Fruit fly (Drosophila melanogaster) whole organism, embryonic: ENCODE measurements around the gene CG13306.
A peak's percentile ranks its signal among the peaks of the same experiment; 100 is the strongest.

Experiments
- Antp ChIP-seq: fragments of 200-800 bp; sonication (Bioruptor generic); optimal IDR thresholded peaks from 3 replicates; lab custom pipeline; 2016; ENCODE audit warnings: missing biosample characterization, missing genetic modification characterization
- CG1647 ChIP-seq: fragments of 200-800 bp; sonication (Bioruptor generic); optimal IDR thresholded peaks from 3 replicates; lab custom pipeline; 2016; ENCODE audit warnings: missing biosample characterization, missing genetic modification characterization
- CG18599 ChIP-seq: fragments of 200-800 bp; sonication (Bioruptor generic); optimal IDR thresholded peaks from 3 replicates; lab custom pipeline; 2017; ENCODE audit warnings: missing biosample characterization, missing genetic modification characterization, mild to moderate bottlenecking, moderate library complexity, missing genetic modification reagents
- CG3847 ChIP-seq: fragments of 200-800 bp; sonication (Bioruptor generic); IDR thresholded peaks from 2 replicates; pipeline ENCODE4 v1.3.6; 2022; ENCODE audit warnings: missing biosample characterization, missing genetic modification characterization
- CG4282 ChIP-seq: fragments of 200-800 bp; sonication (Bioruptor generic); optimal IDR thresholded peaks from 2 replicates; lab custom pipeline; 2016; ENCODE audit warnings: missing biosample characterization, missing genetic modification characterization
- CG43689 ChIP-seq: fragments of 200-800 bp; sonication (Bioruptor generic); IDR thresholded peaks from 2 replicates; pipeline ENCODE4 v1.3.6; 2022; ENCODE audit warnings: missing biosample characterization, missing genetic modification characterization
- CG4730 ChIP-seq: fragments of 200-800 bp; sonication (Bioruptor generic); IDR thresholded peaks from 2 replicates; pipeline ENCODE4 v1.3.6; 2022; ENCODE audit warnings: missing biosample characterization, missing genetic modification characterization
- CG5245 ChIP-seq: fragments of 200-800 bp; sonication (Bioruptor generic); optimal IDR thresholded peaks from 3 replicates; lab custom pipeline; 2016; ENCODE audit warnings: missing biosample characterization, missing genetic modification characterization
- CG6175 ChIP-seq: fragments of 200-800 bp; sonication (Bioruptor generic); IDR thresholded peaks from 3 replicates; pipeline ENCODE4 v1.3.6; 2022; ENCODE audit warnings: missing biosample characterization, missing genetic modification characterization
- CG6689 ChIP-seq: fragments of 200-800 bp; sonication (Bioruptor generic); IDR thresholded peaks from 2 replicates; pipeline ENCODE4 v1.3.6; 2022; ENCODE audit warnings: missing biosample characterization, missing genetic modification characterization
- CG7372 ChIP-seq: fragments of 200-800 bp; sonication (Bioruptor generic); IDR thresholded peaks from 2 replicates; pipeline ENCODE4 v1.3.6; 2022; ENCODE audit warnings: missing biosample characterization, missing genetic modification characterization
- CG7556 ChIP-seq: fragments of 200-800 bp; sonication (Bioruptor generic); optimal IDR thresholded peaks from 2 replicates; lab custom pipeline; 2017; ENCODE audit warnings: missing biosample characterization, mild to moderate bottlenecking, missing genetic modification characterization
- CG7839 ChIP-seq: fragments of 200-800 bp; sonication (Bioruptor generic); optimal IDR thresholded peaks from 3 replicates; lab custom pipeline; 2018; ENCODE audit warnings: missing biosample characterization, mild to moderate bottlenecking, missing genetic modification characterization, moderate library complexity
- Drgx ChIP-seq: fragments of 200-800 bp; sonication (Bioruptor generic); IDR thresholded peaks from 2 replicates; pipeline ENCODE4 v1.3.6; 2022; ENCODE audit warnings: missing biosample characterization, missing genetic modification characterization
- Gug ChIP-seq: fragments of 200-800 bp; sonication (Bioruptor generic); IDR thresholded peaks from 4 replicates; pipeline ENCODE4 v1.3.6; 2022; ENCODE audit warnings: missing biosample characterization, missing genetic modification characterization
- Jarid2 ChIP-seq: fragments of 200-800 bp; sonication (Bioruptor generic); optimal IDR thresholded peaks from 3 replicates; lab custom pipeline; 2017; ENCODE audit warnings: mild to moderate bottlenecking, missing biosample characterization, missing genetic modification reagents, missing genetic modification characterization
- Kr ChIP-seq: fragments of 200-800 bp; sonication (Bioruptor generic); optimal IDR thresholded peaks from 2 replicates; lab custom pipeline; 2017; ENCODE audit warnings: missing biosample characterization, mild to moderate bottlenecking, missing genetic modification characterization
- Mad ChIP-seq: fragments of 200-800 bp; sonication (Bioruptor generic); optimal IDR thresholded peaks from 2 replicates; lab custom pipeline; 2016; ENCODE audit warnings: missing biosample characterization, missing genetic modification characterization
- Myb ChIP-seq: fragments of 200-800 bp; sonication (Bioruptor generic); optimal IDR thresholded peaks from 2 replicates; lab custom pipeline; 2016; ENCODE audit warnings: missing biosample characterization, missing genetic modification characterization
- Vsx1 ChIP-seq: fragments of 200-800 bp; sonication (Bioruptor generic); optimal IDR thresholded peaks from 2 replicates; lab custom pipeline; 2017; ENCODE audit warnings: missing biosample characterization, mild to moderate bottlenecking, missing genetic modification characterization, missing genetic modification reagents
- YL-1 ChIP-seq: fragments of 200-800 bp; sonication (Bioruptor generic); optimal IDR thresholded peaks from 3 replicates; lab custom pipeline; 2017; ENCODE audit warnings: missing biosample characterization, mild to moderate bottlenecking, missing genetic modification characterization
- ap ChIP-seq: fragments of 200-800 bp; sonication (Bioruptor generic); IDR thresholded peaks from 2 replicates; pipeline ENCODE4 v1.3.6; 2022; ENCODE audit warnings: missing biosample characterization, missing genetic modification characterization
- ase ChIP-seq: fragments of 200-800 bp; sonication (Bioruptor generic); IDR thresholded peaks from 3 replicates; pipeline ENCODE4 v1.3.6; 2022; ENCODE audit warnings: missing biosample characterization, missing genetic modification characterization
- chinmo ChIP-seq: fragments of 200-800 bp; sonication (Bioruptor generic); IDR thresholded peaks from 4 replicates; pipeline ENCODE4 v1.3.6; 2022; ENCODE audit warnings: missing biosample characterization, missing genetic modification characterization; ENCODE audit not compliant: partially characterized antibody
- ci ChIP-seq: fragments of 200-800 bp; sonication (Bioruptor generic); IDR thresholded peaks from 3 replicates; pipeline ENCODE4 v1.3.6; 2022; ENCODE audit warnings: missing biosample characterization, missing genetic modification characterization
- corto ChIP-seq: fragments of 200-800 bp; sonication (Bioruptor generic); optimal IDR thresholded peaks from 2 replicates; lab custom pipeline; 2016; ENCODE audit warnings: missing biosample characterization, mild to moderate bottlenecking, missing genetic modification characterization, moderate library complexity
- crc ChIP-seq: fragments of 200-800 bp; sonication (Bioruptor generic); optimal IDR thresholded peaks from 2 replicates; lab custom pipeline; 2016; ENCODE audit warnings: missing biosample characterization, missing genetic modification characterization
- croc ChIP-seq: fragments of 200-800 bp; sonication (Bioruptor generic); conservative IDR thresholded peaks from 3 replicates; pipeline ENCODE4 v1.3.6; 2022; ENCODE audit warnings: missing biosample characterization, missing genetic modification characterization
- dmrt99B ChIP-seq: fragments of 200-800 bp; sonication (Bioruptor generic); optimal IDR thresholded peaks from 2 replicates; lab custom pipeline; 2018; ENCODE audit warnings: missing biosample characterization, mild to moderate bottlenecking, missing genetic modification characterization, moderate library complexity
- en ChIP-seq: fragments of 200-800 bp; sonication (Bioruptor generic); optimal IDR thresholded peaks from 2 replicates; lab custom pipeline; 2016; ENCODE audit warnings: missing biosample characterization, missing genetic modification characterization
- esg ChIP-seq: fragments of 200-800 bp; sonication (Bioruptor generic); conservative IDR thresholded peaks from 2 replicates; pipeline ENCODE4 v1.3.6; 2022; ENCODE audit warnings: missing biosample characterization, missing genetic modification characterization
- exex ChIP-seq: fragments of 200-800 bp; sonication (Bioruptor generic); optimal IDR thresholded peaks from 4 replicates; lab custom pipeline; 2018; ENCODE audit warnings: missing biosample characterization, mild to moderate bottlenecking, missing genetic modification characterization, moderate library complexity
- ham ChIP-seq: fragments of 200-800 bp; sonication (Bioruptor generic); IDR thresholded peaks from 2 replicates; pipeline ENCODE4 v1.3.6; 2022; ENCODE audit warnings: missing biosample characterization, missing genetic modification characterization
- hkb ChIP-seq, 2 experiments: fragments of 200-800 bp in 1 of 2; fragments of >200 bp in 1 of 2; sonication (Bioruptor generic) in 1 of 2; IDR thresholded peaks in 1 of 2; optimal IDR thresholded peaks in 1 of 2; 2 replicates each; pipeline versions ENCODE4 v1.3.6 to Lab custom; 2017 to 2022; ENCODE audit warnings: missing biosample characterization in 1 of 2, missing genetic modification characterization in 1 of 2
- insv ChIP-seq, 2 experiments: fragments of 200-800 bp; sonication (Bioruptor generic); optimal IDR thresholded peaks; 3 replicates each; lab custom pipeline; 2016 to 2018; ENCODE audit warnings: missing biosample characterization in 2 of 2, missing genetic modification characterization in 2 of 2
- ken ChIP-seq: fragments of 200-800 bp; sonication (Bioruptor generic); IDR thresholded peaks from 3 replicates; pipeline ENCODE4 v1.3.6; 2022; ENCODE audit warnings: missing biosample characterization, missing genetic modification characterization
- lbe ChIP-seq: fragments of 200-800 bp; sonication (Bioruptor generic); optimal IDR thresholded peaks from 2 replicates; lab custom pipeline; 2016; ENCODE audit warnings: missing biosample characterization, mild to moderate bottlenecking, missing genetic modification characterization
- maf-S ChIP-seq: fragments of 200-800 bp; sonication (Bioruptor generic); optimal IDR thresholded peaks from 2 replicates; lab custom pipeline; 2016; ENCODE audit warnings: missing biosample characterization, missing genetic modification characterization
- nom ChIP-seq: fragments of 200-800 bp; sonication (Bioruptor generic); optimal IDR thresholded peaks from 2 replicates; lab custom pipeline; 2017; ENCODE audit warnings: missing biosample characterization, missing genetic modification characterization, mild to moderate bottlenecking, moderate library complexity, missing genetic modification reagents
- odd ChIP-seq: fragments of 200-800 bp; sonication (Bioruptor generic); optimal IDR thresholded peaks from 2 replicates; lab custom pipeline; 2017; ENCODE audit warnings: missing biosample characterization, mild to moderate bottlenecking, missing genetic modification characterization
- onecut ChIP-seq: fragments of 200-800 bp; sonication (Bioruptor generic); IDR thresholded peaks from 2 replicates; pipeline ENCODE4 v1.3.6; 2022; ENCODE audit warnings: missing biosample characterization, missing genetic modification characterization
- peb ChIP-seq: fragments of 200-800 bp; sonication (Bioruptor generic); IDR thresholded peaks from 2 replicates; pipeline ENCODE4 v1.3.6; 2022; ENCODE audit warnings: missing biosample characterization, missing genetic modification characterization
- pfk ChIP-seq: fragments of 200-800 bp; sonication (Bioruptor generic); optimal IDR thresholded peaks from 2 replicates; lab custom pipeline; 2018; ENCODE audit warnings: missing biosample characterization, mild to moderate bottlenecking, missing genetic modification characterization, moderate library complexity
- sqz ChIP-seq: fragments of 200-800 bp; sonication (Bioruptor generic); optimal IDR thresholded peaks from 3 replicates; lab custom pipeline; 2018; ENCODE audit warnings: missing biosample characterization, mild to moderate bottlenecking, missing genetic modification characterization
- usp ChIP-seq: fragments of >200 bp; optimal IDR thresholded peaks from 2 replicates; lab custom pipeline; 2017; ENCODE audit warnings: missing biosample characterization, missing genetic modification characterization
- zfh1 ChIP-seq: fragments of 200-800 bp; sonication (Bioruptor generic); IDR thresholded peaks from 3 replicates; pipeline ENCODE4 v1.3.6; 2022; ENCODE audit warnings: missing biosample characterization, missing genetic modification characterization

CG13306 gene

DNA sequence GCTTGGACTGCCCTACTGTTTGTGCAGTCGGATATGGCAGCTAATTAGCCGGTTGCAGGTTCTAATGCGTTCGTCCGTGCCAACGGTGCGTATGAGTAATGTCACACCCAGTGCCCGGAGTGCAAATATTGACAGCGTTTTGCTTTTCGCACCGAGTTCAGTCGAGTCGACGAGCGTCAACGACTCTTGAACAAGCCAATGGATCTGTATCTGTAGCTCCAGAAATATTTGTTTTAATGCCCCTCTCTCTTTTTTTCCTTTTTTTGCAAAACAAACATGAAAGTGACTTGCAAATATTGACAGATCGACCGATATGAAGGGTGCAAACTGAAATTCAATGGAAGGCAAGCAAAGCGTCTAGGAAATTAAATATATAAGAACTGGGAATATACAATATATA, 47.1 kb downstream of the CG13306 start:
- TF ChIP-seq chinmo (GFP tag; lab: Robert Waterston, UW) (0 out of 4 replicates have a peak, but pooled peaks have one; percentile 20), pfk (GFP tag; lab: Kevin White, UChicago) (no peak), CG18599 (no peak), Gug (GFP tag; lab: Robert Waterston, UW) (no peak), maf-S (GFP tag; lab: Kevin White, UChicago) (no peak), ken (GFP tag; lab: Robert Waterston, UW) (no peak), Drgx (GFP tag; lab: Robert Waterston, UW) (peak; percentile 21; the same call in 1 of the 2 replicates), sqz (GFP tag; lab: Kevin White, UChicago) (no peak), CG6175 (GFP tag; lab: Robert Waterston, UW) (no peak), CG7839 (tag; lab: Kevin White, UChicago) (no peak), zfh1 (GFP tag; lab: Robert Waterston, UW) (no peak), CG7372 (peak; percentile 58), CG6689 (GFP tag; lab: Robert Waterston, UW) (0 out of 2 replicates have a peak, but pooled peaks have one; percentile 19), peb (GFP tag; lab: Robert Waterston, UW) (no peak), Kr (GFP tag; lab: Kevin White, UChicago) (no peak), usp (GFP tag; lab: Kevin White, UChicago) (no peak), insv (GFP tag; optimal IDR thresholded peaks at IDR 0.05; lab: Kevin White, UChicago) (no peak), Mad (GFP tag; lab: Kevin White, UChicago) (no peak), Vsx1 (peak; percentile 17), Antp (GFP tag; lab: Kevin White, UChicago) (no peak), exex (tag; lab: Kevin White, UChicago) (no peak), croc (GFP tag; lab: Robert Waterston, UW) (no peak), CG1647 (GFP tag; lab: Kevin White, UChicago) (no peak), crc (no peak), odd (GFP tag; lab: Kevin White, UChicago) (no peak), lbe (GFP tag; lab: Kevin White, UChicago) (peak; percentile 96), ap (GFP tag; lab: Robert Waterston, UW) (0 out of 2 replicates have a peak, but pooled peaks have one; percentile 9), dmrt99B (no peak), en (no peak), onecut (GFP tag; lab: Robert Waterston, UW) (no peak), ham (no peak), ci (GFP tag; lab: Robert Waterston, UW) (0 out of 3 replicates have a peak, but pooled peaks have one; percentile 15), CG5245 (GFP tag; lab: Kevin White, UChicago) (no peak), CG4282 (GFP tag; lab: Kevin White, UChicago) (no peak), esg (GFP tag; lab: Robert Waterston, UW) (no peak), CG3847 (GFP tag; lab: Robert Waterston, UW) (no peak), ase (GFP tag; lab: Robert Waterston, UW) (0 out of 3 replicates have a peak, but pooled peaks have one; percentile 19), Myb (GFP tag; lab: Kevin White, UChicago) (no peak), nom (peak; percentile 75), hkb (optimal IDR thresholded peaks at IDR 0.05; lab: Kevin White, UChicago) (no peak), hkb (GFP tag; IDR thresholded peaks at IDR 0.05; lab: Robert Waterston, UW) (no peak), CG7556 (GFP tag; lab: Kevin White, UChicago) (no peak), YL-1 (GFP tag; lab: Kevin White, UChicago) (no peak), corto (GFP tag; lab: Kevin White, UChicago) (peak; percentile 52), CG4730 (no peak), Jarid2 (GFP tag; lab: Kevin White, UChicago) (no peak), CG43689 (GFP tag; lab: Robert Waterston, UW) (no peak)
